Fruit fly (Drosophila melanogaster) whole organism, embryonic: ENCODE measurements around the gene CG42529.

ENCODE experiments used
- B-H2 ChIP-seq: fragments of 200-800 bp; sonication (Bioruptor generic); optimal IDR thresholded peaks from 2 replicates; lab custom pipeline; 2018; ENCODE audit warnings: missing biosample characterization, mild to moderate bottlenecking, missing genetic modification characterization
- CG11723 ChIP-seq: fragments of 200-800 bp; sonication (Bioruptor generic); optimal IDR thresholded peaks from 2 replicates; lab custom pipeline; 2017; ENCODE audit warnings: missing biosample characterization, mild to moderate bottlenecking, missing genetic modification characterization
- CG6175 ChIP-seq: fragments of 200-800 bp; sonication (Bioruptor generic); IDR thresholded peaks from 3 replicates; pipeline ENCODE4 v1.3.6; 2022; ENCODE audit warnings: missing biosample characterization, missing genetic modification characterization
- CG6765 ChIP-seq: fragments of 200-800 bp; sonication (Bioruptor generic); optimal IDR thresholded peaks from 3 replicates; lab custom pipeline; 2017; ENCODE audit warnings: missing biosample characterization, mild to moderate bottlenecking, missing genetic modification characterization
- GATAe ChIP-seq: fragments of 200-800 bp; sonication (Bioruptor generic); conservative IDR thresholded peaks from 2 replicates; pipeline ENCODE4 v1.3.6; 2022; ENCODE audit warnings: missing biosample characterization, missing genetic modification characterization
- TFAM ChIP-seq: fragments of 200-800 bp; sonication (Bioruptor generic); optimal IDR thresholded peaks from 2 replicates; lab custom pipeline; 2017; ENCODE audit warnings: missing biosample characterization, missing genetic modification characterization, inconsistent platforms
- fru ChIP-seq: fragments of >200 bp; optimal IDR thresholded peaks from 2 replicates; lab custom pipeline; 2017
- grau ChIP-seq: fragments of 200-800 bp; optimal IDR thresholded peaks from 3 replicates; lab custom pipeline; 2019; ENCODE audit warnings: missing biosample characterization, mild to moderate bottlenecking, missing genetic modification characterization, moderate library complexity
- hkb ChIP-seq, 2 experiments: fragments of 200-800 bp in 1 of 2; fragments of >200 bp in 1 of 2; sonication (Bioruptor generic) in 1 of 2; IDR thresholded peaks in 1 of 2; optimal IDR thresholded peaks in 1 of 2; 2 replicates each; pipeline versions ENCODE4 v1.3.6 to Lab custom; 2017 to 2022; ENCODE audit warnings: missing biosample characterization in 1 of 2, missing genetic modification characterization in 1 of 2
- jigr1 ChIP-seq: fragments of 200-800 bp; sonication (Bioruptor generic); IDR thresholded peaks from 3 replicates; pipeline ENCODE4 v1.3.6; 2022; ENCODE audit warnings: missing biosample characterization, missing genetic modification characterization
- sisA ChIP-seq: fragments of 200-800 bp; sonication (Bioruptor generic); IDR thresholded peaks from 2 replicates; pipeline ENCODE4 v1.3.6; 2022; ENCODE audit warnings: missing biosample characterization, missing genetic modification characterization

DNA sequence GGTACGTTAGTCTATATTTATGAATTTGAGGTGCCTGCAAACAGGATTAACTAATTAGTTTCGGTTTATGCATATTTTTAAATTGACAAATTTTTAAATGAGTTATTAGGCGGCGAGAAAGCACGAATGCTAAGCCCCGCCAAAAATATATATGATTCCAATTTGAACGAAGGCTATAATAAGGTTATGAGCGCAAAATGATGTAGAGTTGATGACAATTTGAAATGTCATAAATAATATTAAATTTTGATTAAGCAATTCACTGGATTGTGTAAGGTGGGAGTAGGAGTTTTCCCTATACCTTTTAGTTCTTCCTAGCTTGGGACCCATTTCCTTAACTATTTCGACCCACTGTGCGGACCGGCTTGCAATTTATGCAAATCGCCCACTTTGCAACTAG is 29.1 kb upstream of the CG42529 start:
- no peak for TF ChIP-seq hkb (optimal IDR thresholded peaks at IDR 0.05; lab: Kevin White, UChicago)
- TF ChIP-seq hkb (GFP tag; IDR thresholded peaks at IDR 0.05; lab: Robert Waterston, UW): no peak
- no peak for TF ChIP-seq jigr1
- TF ChIP-seq grau (tag; lab: Kevin White, UChicago): peak; percentile 2
- TF ChIP-seq CG6175 (GFP tag; lab: Robert Waterston, UW): no peak
- TF ChIP-seq CG11723 (GFP tag; lab: Kevin White, UChicago): no peak
- TF ChIP-seq CG6765 (GFP tag; lab: Kevin White, UChicago): no peak
- TF ChIP-seq sisA (GFP tag; lab: Robert Waterston, UW): no peak
- no peak for TF ChIP-seq GATAe (GFP tag; lab: Robert Waterston, UW)
- no peak for TF ChIP-seq B-H2 (GFP tag; lab: Kevin White, UChicago)
- TF ChIP-seq fru (lab: Kevin White, UChicago): no peak
- TF ChIP-seq TFAM (GFP tag; lab: Kevin White, UChicago): no peak
